Worm (Caenorhabditis elegans) whole organism, midembryonic: Measurements from ENCODE around the gene abi-1.

ENCODE experiments used
- cog-1 ChIP-seq: sonication (generic microtip); optimal IDR thresholded peaks from 2 replicates; lab custom pipeline; 2016; ENCODE audit warnings: missing genetic modification characterization, missing compliant biosample characterization
- klf-2 ChIP-seq: fragments of 200-800 bp; sonication (Bioruptor generic); conservative IDR thresholded peaks from 2 replicates; pipeline ENCODE4 v1.3.6; 2022; ENCODE audit warnings: missing genetic modification reagents, missing genetic modification characterization, missing compliant biosample characterization
- ref-1 ChIP-seq: fragments of 200-800 bp; sonication (Bioruptor generic); conservative IDR thresholded peaks from 2 replicates; pipeline ENCODE4 v1.3.6; 2022; ENCODE audit warnings: missing genetic modification reagents, missing genetic modification characterization, missing compliant biosample characterization
- tab-1 ChIP-seq: fragments of 200-800 bp; sonication (Bioruptor generic); IDR thresholded peaks from 2 replicates; pipeline ENCODE4 v1.3.6; 2022; ENCODE audit warnings: missing genetic modification characterization, missing compliant biosample characterization
- ztf-23 ChIP-seq: fragments of 200-800 bp; sonication (Bioruptor generic); IDR thresholded peaks from 2 replicates; pipeline ENCODE4 v1.3.6; 2022; ENCODE audit warnings: missing genetic modification reagents, missing genetic modification characterization, missing compliant biosample characterization

ce11 chrIII:5721488-5721887 lies 28.9 kb upstream of the abi-1 start:
- TF ChIP-seq ref-1 (GFP tag; lab: Robert Waterston, UW) = no peak
- TF ChIP-seq tab-1 (GFP tag; lab: Robert Waterston, UW) = no peak
- TF ChIP-seq ztf-23 (GFP tag; lab: Robert Waterston, UW) = no peak
- no peak for TF ChIP-seq klf-2 (GFP tag; lab: Robert Waterston, UW)
- TF ChIP-seq cog-1 (tag; lab: Kevin White, UChicago) = no peak
